Worm (Caenorhabditis elegans) whole organism, early embryonic: ENCODE results near the gene T11G6.5.

Experiments used
- B0310.2 ChIP-seq: sonication (generic microtip); optimal IDR thresholded peaks from 2 replicates; lab custom pipeline; 2016; ENCODE audit warnings: mild to moderate bottlenecking, missing genetic modification characterization, missing compliant biosample characterization
- F13C5.2 ChIP-seq: sonication (generic microtip); optimal IDR thresholded peaks from 2 replicates; lab custom pipeline; 2017; ENCODE audit warnings: mild to moderate bottlenecking, missing genetic modification characterization, inconsistent platforms, missing compliant biosample characterization
- ama-1 ChIP-seq: fragments of 150-350 bp; optimal IDR thresholded peaks from 2 replicates; lab custom pipeline; 2014
- ceh-13 ChIP-seq: fragments of 200-800 bp; sonication (Bioruptor generic); optimal IDR thresholded peaks from 2 replicates; lab custom pipeline; 2018; ENCODE audit warnings: mild to moderate bottlenecking, missing genetic modification characterization, missing compliant biosample characterization
- flt-1 ChIP-seq: fragments of 200-800 bp; sonication (Bioruptor generic); IDR thresholded peaks from 2 replicates; pipeline ENCODE4 v1.3.6; 2022; ENCODE audit warnings: missing genetic modification characterization, missing compliant biosample characterization
- hmbx-1 ChIP-seq: sonication (generic microtip); optimal IDR thresholded peaks from 2 replicates; lab custom pipeline; 2016; ENCODE audit warnings: mild to moderate bottlenecking, missing genetic modification characterization, missing compliant biosample characterization
- hmg-4 ChIP-seq: fragments of 200-800 bp; sonication (Bioruptor generic); optimal IDR thresholded peaks from 2 replicates; lab custom pipeline; 2018; ENCODE audit warnings: mild to moderate bottlenecking, missing genetic modification characterization, missing compliant biosample characterization
- pes-1 ChIP-seq: fragments of 200-800 bp; sonication (Bioruptor generic); IDR thresholded peaks from 2 replicates; pipeline ENCODE4 v1.3.6; 2022; ENCODE audit warnings: missing genetic modification reagents, missing genetic modification characterization, missing compliant biosample characterization

The T11G6.5 gene

DNA sequence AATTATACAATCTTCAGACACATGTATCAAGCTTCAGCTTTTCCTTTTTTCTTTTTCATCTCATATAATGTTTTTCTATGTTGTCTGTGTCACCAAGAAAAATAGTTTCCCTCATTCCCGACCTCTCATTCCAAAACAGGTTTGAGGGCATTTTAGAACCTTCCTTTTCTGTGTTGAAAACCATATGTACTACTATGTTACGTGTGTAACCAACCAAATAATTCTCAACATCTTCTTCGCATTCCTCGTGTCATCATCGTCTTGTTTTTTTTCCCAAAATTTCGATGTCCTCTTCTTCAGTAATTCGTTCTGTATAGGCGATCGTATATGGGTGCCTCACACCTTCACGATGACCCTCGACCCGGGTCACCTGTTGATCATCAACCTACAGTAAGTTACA, 52.2 kb downstream of the T11G6.5 start, which contains the start of gene pept-2:
pept-2 (plus strand) TSS at position 301 of the 400 bp plus-strand sequence.
- TF ChIP-seq ama-1 (lab: Kevin White, UChicago) (no peak), hmg-4 (GFP tag; lab: Kevin White, UChicago) (no peak), hmbx-1 (no peak), flt-1 (no peak), ceh-13 (GFP tag; lab: Kevin White, UChicago) (no peak), F13C5.2 (tag; lab: Kevin White, UChicago) (no peak), B0310.2 (tag; lab: Kevin White, UChicago) (no peak)

DNA sequence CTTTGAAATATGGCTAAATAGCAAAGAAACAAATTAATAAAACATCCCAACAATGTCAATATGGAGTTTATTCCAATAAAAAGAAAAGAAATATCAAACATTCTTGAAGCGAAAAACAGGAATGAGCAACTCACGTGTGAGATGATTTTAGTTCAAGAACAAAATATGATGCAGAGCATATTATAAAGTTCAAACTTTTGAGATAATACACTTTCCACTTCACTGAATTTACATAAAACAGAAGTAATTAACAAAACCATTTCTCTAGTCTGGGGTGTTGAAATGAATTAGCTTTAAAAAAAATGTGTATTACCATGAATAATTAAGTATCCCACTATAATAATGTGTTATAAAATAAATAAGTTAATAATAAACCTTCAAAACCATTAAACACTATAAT, 55.8 kb downstream of the T11G6.5 start, which contains the start of gene srd-7:
srd-7 (minus strand) TSS at position 101 of the 400 bp plus-strand sequence.
- no peak for TF ChIP-seq pes-1 (GFP tag; lab: Robert Waterston, UW)
